Fruit fly (Drosophila melanogaster): ENCODE results near the gene CG32645.

DNA sequence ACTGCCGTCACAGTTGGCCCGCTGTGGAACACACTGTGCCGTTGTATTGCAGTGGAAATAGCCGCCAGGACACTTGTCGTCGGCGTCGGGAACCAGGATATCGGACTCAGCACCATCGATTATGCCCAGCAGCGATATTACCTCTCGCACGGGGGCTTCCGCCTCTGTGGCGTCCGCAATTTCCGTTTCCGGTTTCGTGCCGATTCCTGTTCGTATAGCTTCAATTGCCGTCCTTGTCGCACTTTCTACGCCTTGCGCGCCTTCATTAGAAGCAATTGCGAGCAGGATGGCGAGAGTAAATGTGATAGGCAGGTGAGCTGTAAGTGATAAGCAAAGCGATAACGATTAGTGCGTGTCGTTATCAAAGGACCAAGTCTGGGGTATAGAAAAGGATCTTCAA, 33.9 kb downstream of the CG32645 start:
- TF ChIP-seq psq (optimal IDR thresholded peaks at IDR 0.05) (no peak), h (optimal IDR thresholded peaks at IDR 0.05) (no peak)

Measured in Kc167 (cell line).